Fruit fly (Drosophila melanogaster) whole organism: ENCODE measurements around the gene RASSF8.

Source experiments
- EcR ChIP-seq, 2 experiments: fragments of >200 bp; optimal IDR thresholded peaks; 2 replicates each; lab custom pipeline; 2017; ENCODE audit warnings: missing biosample characterization in 2 of 2, missing genetic modification characterization in 2 of 2, missing genetic modification reagents in 2 of 2
- pan ChIP-seq: fragments of >200 bp; optimal IDR thresholded peaks from 2 replicates; lab custom pipeline; 2017
- psq ChIP-seq: fragments of >200 bp; optimal IDR thresholded peaks from 2 replicates; lab custom pipeline; 2017

DNA sequence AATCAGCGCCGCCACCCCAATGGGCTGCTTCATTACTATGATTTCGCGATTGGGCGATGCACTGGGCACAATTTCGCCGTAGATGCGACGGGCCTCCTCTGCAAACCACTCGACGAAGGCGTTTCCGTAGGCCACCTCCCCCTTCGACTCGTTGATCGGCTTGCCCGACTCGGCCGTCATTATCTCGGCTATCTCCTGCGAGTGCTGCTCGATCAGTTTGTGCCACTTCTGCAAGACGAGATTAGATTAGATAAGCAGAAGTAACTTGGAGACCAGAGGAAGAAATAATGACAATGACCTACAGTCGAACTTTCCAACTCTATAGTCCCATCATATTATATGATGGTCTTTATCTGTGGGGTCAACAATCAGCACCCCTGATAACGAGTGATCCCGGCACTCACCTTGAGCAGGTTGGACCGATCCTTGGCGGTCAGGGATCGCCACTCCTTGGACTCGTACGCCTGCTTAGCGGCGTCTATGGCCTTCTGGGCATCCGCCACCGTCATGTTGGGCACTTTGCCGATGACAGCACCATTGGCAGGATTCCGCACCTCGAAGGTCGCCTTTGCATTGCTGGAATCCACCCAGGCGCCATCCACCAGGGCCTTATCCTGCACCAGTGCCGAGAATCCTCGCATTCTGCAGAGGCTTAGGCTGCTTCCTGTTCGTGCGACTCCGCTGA is 35.5 kb upstream of the RASSF8 start:
- TF ChIP-seq pan (lab: Kevin White, UChicago) (no peak), EcR (GFP tag; optimal IDR thresholded peaks at IDR 0.05; lab: Kevin White, UChicago) (no peak), psq (lab: Kevin White, UChicago) (no peak)
